Fruit fly (Drosophila melanogaster): ENCODE data around the gene Pex16.

Pex16 gene

DNA sequence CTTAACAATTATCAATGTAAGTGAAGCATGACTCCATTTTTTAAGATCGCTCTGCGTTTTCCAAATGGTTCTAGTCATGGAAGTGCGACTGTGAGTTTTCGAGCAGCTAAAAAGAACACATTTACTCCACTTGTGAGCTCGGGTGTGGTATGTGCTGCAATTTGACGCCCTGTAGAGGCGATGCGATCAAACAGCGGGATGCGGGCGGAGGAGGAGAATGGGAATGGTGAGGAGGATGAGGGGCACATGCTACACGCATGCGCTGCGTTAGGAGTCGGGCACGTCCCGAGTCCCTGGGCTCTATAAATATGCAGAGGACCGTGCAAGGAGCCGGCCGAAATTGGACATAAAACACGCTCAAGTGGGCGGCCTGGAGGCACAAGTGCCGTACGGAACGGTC lies 11.2 kb upstream of the Pex16 start:
- TF ChIP-seq CG10348 (GFP tag; IDR thresholded peaks at IDR 0.05) (no peak), CG4496 (GFP tag; IDR thresholded peaks at IDR 0.05) (no peak), gl (tag; optimal IDR thresholded peaks at IDR 0.05) (no peak), Pif1B (GFP tag; optimal IDR thresholded peaks at IDR 0.05) (no peak), rn (GFP tag; IDR thresholded peaks at IDR 0.05) (no peak), CG17806 (tag; optimal IDR thresholded peaks at IDR 0.05) (no peak), CG13204 (GFP tag; optimal IDR thresholded peaks at IDR 0.05) (no peak), CG12605 (GFP tag; IDR thresholded peaks at IDR 0.05) (no peak), CG15710 (tag; optimal IDR thresholded peaks at IDR 0.05) (no peak)

DNA sequence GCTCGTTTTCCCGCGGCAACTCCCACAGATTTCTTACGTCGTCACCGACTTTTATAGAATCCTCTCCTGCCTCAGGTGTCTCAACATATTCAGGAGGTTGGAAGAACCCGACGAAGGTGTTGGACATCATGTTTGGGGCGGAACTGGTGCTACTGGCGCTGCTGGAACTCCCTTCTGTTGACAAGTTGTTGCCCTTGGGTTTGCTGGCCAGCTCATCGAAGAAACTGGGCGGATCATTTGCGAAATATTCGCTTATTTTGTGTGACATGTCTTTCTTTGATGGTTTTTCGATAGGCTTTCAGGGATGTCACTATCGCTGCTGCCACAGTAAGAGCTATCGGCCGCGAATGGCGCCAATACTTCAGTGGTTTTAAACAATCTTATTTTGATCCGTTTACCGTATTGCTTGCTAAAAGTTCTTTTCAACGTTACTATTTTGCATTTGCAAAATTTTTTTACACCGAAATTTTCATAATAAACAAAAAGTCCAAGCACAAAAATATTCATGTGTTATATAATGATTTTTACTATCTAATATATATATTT lies 9.8 kb upstream of the Pex16 start, which contains the start of gene CG11396:
CG11396 (minus strand) TSS at position 303 of the 546 bp plus-strand sequence.
- TF ChIP-seq gl (tag; optimal IDR thresholded peaks at IDR 0.05), result no peak
- TF ChIP-seq Pif1B (GFP tag; optimal IDR thresholded peaks at IDR 0.05), result no peak
- TF ChIP-seq Ets98B (GFP tag; IDR thresholded peaks at IDR 0.05), result no peak
- TF ChIP-seq D1 (tag; optimal IDR thresholded peaks at IDR 0.05), result peak; percentile 9
- TF ChIP-seq CG8301 (tag; optimal IDR thresholded peaks at IDR 0.05), result no peak

DNA sequence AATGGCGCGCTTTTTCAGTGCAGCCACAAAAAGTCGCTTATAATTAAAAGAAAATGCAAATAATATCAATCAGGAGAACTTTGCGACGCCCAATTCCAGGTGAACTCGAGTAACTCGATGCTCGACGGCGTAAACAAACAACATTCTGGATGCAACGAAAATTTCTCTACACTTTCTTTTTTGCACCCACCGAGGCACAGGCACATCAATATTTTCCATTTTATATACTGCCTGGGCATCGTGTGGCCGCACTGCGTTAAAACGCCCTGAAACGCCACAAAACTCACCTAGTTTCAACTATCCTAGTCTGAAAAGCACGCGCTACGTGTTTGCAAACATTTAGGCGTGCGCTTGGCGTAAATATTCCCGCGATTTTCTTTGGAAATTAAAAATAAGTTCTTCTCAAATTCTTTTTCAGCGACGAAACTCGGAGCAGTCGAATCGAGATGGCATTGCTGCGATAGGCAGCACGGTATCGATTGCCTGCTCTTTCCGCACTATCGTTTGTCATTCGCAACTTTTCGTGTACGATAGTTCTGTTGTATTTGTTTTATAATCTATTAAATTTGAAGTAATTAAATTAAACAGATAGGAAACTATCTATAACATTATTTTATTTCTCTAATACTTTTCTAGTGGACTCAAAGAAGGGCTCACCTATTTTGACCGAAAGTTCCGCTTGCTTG lies 7.8 kb upstream of the Pex16 start, which contains the start of gene Pcif1:
Pcif1 (minus strand) TSS at position 456 of the 686 bp plus-strand sequence.
- TF ChIP-seq CG9948 (tag; optimal IDR thresholded peaks at IDR 0.05), result no peak
- 0 out of 2 replicates have a peak, but pooled peaks have one; percentile 11 for TF ChIP-seq CG32121 (GFP tag; IDR thresholded peaks at IDR 0.05)
- 0 out of 3 replicates have a peak, but pooled peaks have one; percentile 30 for TF ChIP-seq CG4496 (GFP tag; IDR thresholded peaks at IDR 0.05)

DNA sequence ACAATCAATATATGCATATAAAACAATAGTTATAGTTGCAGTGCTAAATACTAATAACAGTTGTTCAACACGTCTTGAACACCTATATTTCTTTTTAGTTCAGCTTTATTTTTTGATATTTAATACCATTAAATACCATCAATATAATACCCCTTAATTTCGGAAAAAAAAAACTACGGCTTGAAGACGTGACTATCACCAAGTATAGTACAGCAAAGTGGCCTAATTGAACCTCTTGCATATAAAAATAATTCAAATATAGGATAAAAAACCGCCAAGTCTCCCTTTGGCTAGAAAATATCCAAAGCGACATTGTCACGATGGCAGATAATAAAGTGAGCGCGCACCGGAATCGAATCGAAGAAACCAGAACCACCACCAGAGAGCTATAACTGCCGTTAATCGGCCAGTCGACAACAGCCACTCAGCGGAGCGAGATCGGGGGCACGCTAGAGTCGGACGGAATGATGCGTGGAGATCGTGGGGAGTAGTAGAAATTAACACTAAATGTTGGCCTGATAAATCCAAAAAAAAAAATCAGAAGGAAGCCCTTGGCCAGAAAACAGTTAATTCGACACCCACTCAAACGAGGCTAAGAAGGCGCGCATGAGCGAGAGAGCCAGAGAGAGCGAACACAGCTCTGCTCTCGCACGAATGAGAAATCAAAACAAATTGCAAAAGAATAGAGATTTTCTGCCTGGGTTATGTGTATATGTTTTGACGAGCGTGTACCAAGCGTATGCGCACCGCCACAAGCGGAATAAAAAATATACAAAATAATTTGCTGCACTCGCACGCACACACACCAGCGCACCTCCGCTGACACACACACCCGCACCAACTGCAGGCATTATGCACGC lies 7.0 kb upstream of the Pex16 start:
- TF ChIP-seq D1 (tag; optimal IDR thresholded peaks at IDR 0.05) (no peak), CG8301 (tag; optimal IDR thresholded peaks at IDR 0.05) (peak; percentile 41), CG14655 (GFP tag; optimal IDR thresholded peaks at IDR 0.05) (no peak), CG12605 (GFP tag; IDR thresholded peaks at IDR 0.05) (no peak), CG8159 (tag; optimal IDR thresholded peaks at IDR 0.05) (peak; percentile 64), EcR (GFP tag; optimal IDR thresholded peaks at IDR 0.05) (peak; percentile 11), CG15710 (tag; optimal IDR thresholded peaks at IDR 0.05) (peak; percentile 38), CG17806 (tag; optimal IDR thresholded peaks at IDR 0.05) (peak; percentile 18), Pif1A (GFP tag; optimal IDR thresholded peaks at IDR 0.05) (peak; percentile 54), CG9948 (tag; optimal IDR thresholded peaks at IDR 0.05) (peak; percentile 18), gl (tag; optimal IDR thresholded peaks at IDR 0.05) (peak; percentile 53), Ets98B (GFP tag; IDR thresholded peaks at IDR 0.05) (peak; percentile 62), Snoo (tag; optimal IDR thresholded peaks at IDR 0.05) (peak; percentile 27)

DNA sequence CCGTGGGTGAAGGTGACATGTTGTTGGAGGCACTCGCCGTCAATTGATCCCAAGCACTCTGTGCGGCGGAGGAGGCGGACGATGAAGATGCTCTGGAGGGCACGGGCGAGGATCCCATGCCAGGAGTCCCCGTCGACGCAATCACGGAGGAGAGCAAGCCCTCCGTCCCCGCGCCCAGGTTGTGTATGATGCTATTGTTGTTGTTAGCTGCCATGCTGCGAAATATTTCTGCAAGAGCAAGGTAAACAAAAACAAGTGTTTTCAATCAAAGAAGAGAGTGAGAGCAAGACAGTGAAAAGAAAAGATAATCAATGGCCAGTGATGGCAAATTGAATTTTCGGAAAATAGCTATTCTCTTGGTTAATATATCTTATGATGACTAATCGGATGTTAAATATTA lies 6.3 kb upstream of the Pex16 start:
- TF ChIP-seq Pif1B (GFP tag; optimal IDR thresholded peaks at IDR 0.05) (no peak), Ets98B (GFP tag; IDR thresholded peaks at IDR 0.05) (0 out of 2 replicates have a peak, but pooled peaks have one; percentile 8), CG13204 (GFP tag; optimal IDR thresholded peaks at IDR 0.05) (no peak)

DNA sequence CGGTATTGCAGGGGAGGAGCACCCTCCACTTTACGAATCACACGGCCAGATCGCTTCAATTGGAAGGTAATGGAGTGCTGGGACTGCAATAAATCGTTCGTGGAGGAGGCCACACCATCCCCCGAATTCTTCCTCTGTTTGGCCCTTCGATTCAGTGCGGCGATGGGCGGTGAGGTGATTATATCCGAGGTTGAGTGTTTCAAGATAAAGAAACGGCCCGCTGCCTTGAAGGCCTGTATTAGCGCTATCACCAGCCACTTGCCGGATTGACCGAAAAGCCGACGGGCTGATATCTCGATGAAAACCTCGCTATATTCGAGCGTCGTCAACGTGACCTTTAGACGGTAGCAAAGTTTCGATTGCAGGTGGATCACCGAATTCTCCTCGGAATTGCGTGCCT lies 568 bp downstream of the Pex16 start:
- TF ChIP-seq CG13204 (GFP tag; optimal IDR thresholded peaks at IDR 0.05) (no peak), rn (GFP tag; IDR thresholded peaks at IDR 0.05) (no peak), fd96Ca (GFP tag; IDR thresholded peaks at IDR 0.05) (no peak), CG9948 (tag; optimal IDR thresholded peaks at IDR 0.05) (no peak), CG12605 (GFP tag; IDR thresholded peaks at IDR 0.05) (no peak), CG14655 (GFP tag; optimal IDR thresholded peaks at IDR 0.05) (no peak), CG15710 (tag; optimal IDR thresholded peaks at IDR 0.05) (no peak), CG34367 (tag; optimal IDR thresholded peaks at IDR 0.05) (no peak), CG10348 (GFP tag; IDR thresholded peaks at IDR 0.05) (no peak), CG4496 (GFP tag; IDR thresholded peaks at IDR 0.05) (no peak), EcR (GFP tag; optimal IDR thresholded peaks at IDR 0.05) (no peak), CG17806 (tag; optimal IDR thresholded peaks at IDR 0.05) (no peak), gl (tag; optimal IDR thresholded peaks at IDR 0.05) (no peak), D1 (tag; optimal IDR thresholded peaks at IDR 0.05) (no peak), Pif1A (GFP tag; optimal IDR thresholded peaks at IDR 0.05) (no peak), CG8159 (tag; optimal IDR thresholded peaks at IDR 0.05) (no peak), Snoo (tag; optimal IDR thresholded peaks at IDR 0.05) (no peak), Ets98B (GFP tag; IDR thresholded peaks at IDR 0.05) (no peak), Pif1B (GFP tag; optimal IDR thresholded peaks at IDR 0.05) (no peak)
